Worm (Caenorhabditis elegans): ENCODE results near the gene B0281.1.

Gene B0281.1

ce11 chrII:2342004-2342479 lies 29.2 kb downstream of the B0281.1 start, which contains the start of gene F43C11.6:
TSS of gene F43C11.6 (plus strand) at chrII:2342429.
- TF ChIP-seq elt-3 (tag; optimal IDR thresholded peaks at IDR 0.05), result no peak
- no peak for TF ChIP-seq mdl-1 (tag; optimal IDR thresholded peaks at IDR 0.05)
- no peak for TF ChIP-seq nhr-237 (tag; optimal IDR thresholded peaks at IDR 0.05)
- no peak for TF ChIP-seq mbf-1 (tag; optimal IDR thresholded peaks at IDR 0.05)
- no peak for TF ChIP-seq sma-3 (GFP tag; optimal IDR thresholded peaks at IDR 0.05)
- no peak for TF ChIP-seq blmp-1 (tag; optimal IDR thresholded peaks at IDR 0.05; ENCODE audit: insufficient read depth)
- TF ChIP-seq lsy-2 (tag; optimal IDR thresholded peaks at IDR 0.05), result peak in 1 of 2 experiments; percentile 61
- no peak for TF ChIP-seq lin-11 (tag; optimal IDR thresholded peaks at IDR 0.05)
- no peak for TF ChIP-seq ztf-11 (tag; optimal IDR thresholded peaks at IDR 0.05)
- no peak for TF ChIP-seq mab-5 (tag; optimal IDR thresholded peaks at IDR 0.05)
- TF ChIP-seq sma-9 (GFP tag; optimal IDR thresholded peaks at IDR 0.05), result no peak
- no peak for TF ChIP-seq sma-9 (tag; optimal IDR thresholded peaks at IDR 0.05)
- TF ChIP-seq nhr-21 (tag; optimal IDR thresholded peaks at IDR 0.05), result no peak
- TF ChIP-seq sem-4 (tag; optimal IDR thresholded peaks at IDR 0.05), result no peak
- no peak for TF ChIP-seq alr-1 (tag; optimal IDR thresholded peaks at IDR 0.05)
- no peak for TF ChIP-seq F13H6.1 (tag; optimal IDR thresholded peaks at IDR 0.05)
- TF ChIP-seq nhr-10 (tag; optimal IDR thresholded peaks at IDR 0.05), result no peak
- TF ChIP-seq ztf-1 (GFP tag; conservative IDR thresholded peaks at IDR 0.05), result no peak
- no peak for TF ChIP-seq nhr-25 (tag; optimal IDR thresholded peaks at IDR 0.05)
- TF ChIP-seq peb-1 (tag; optimal IDR thresholded peaks at IDR 0.05), result no peak
- no peak for TF ChIP-seq lin-39 (tag; optimal IDR thresholded peaks at IDR 0.05)
- TF ChIP-seq ztf-4 (tag; optimal IDR thresholded peaks at IDR 0.05), result no peak
- no peak for TF ChIP-seq ZK546.5 (tag; optimal IDR thresholded peaks at IDR 0.05)
- TF ChIP-seq aly-2 (tag; optimal IDR thresholded peaks at IDR 0.05), result no peak
- no peak for TF ChIP-seq egl-27 (tag; optimal IDR thresholded peaks at IDR 0.05)
- no peak for TF ChIP-seq unc-39 (tag; optimal IDR thresholded peaks at IDR 0.05)
- no peak for TF ChIP-seq nhr-6 (tag; optimal IDR thresholded peaks at IDR 0.05)
- no peak for TF ChIP-seq nhr-11 (tag; optimal IDR thresholded peaks at IDR 0.05)
- TF ChIP-seq nhr-77 (tag; optimal IDR thresholded peaks at IDR 0.05), result no peak
- no peak for TF ChIP-seq unc-62 (GFP tag; optimal IDR thresholded peaks at IDR 0.05)
- peak; percentile 9 for TF ChIP-seq crh-2 (tag; optimal IDR thresholded peaks at IDR 0.05)
- TF ChIP-seq gmeb-1 (tag; optimal IDR thresholded peaks at IDR 0.05), result no peak
- no peak for TF ChIP-seq ama-1 (optimal IDR thresholded peaks at IDR 0.05)
- peak; percentile 62 for TF ChIP-seq unc-55 (GFP tag; optimal IDR thresholded peaks at IDR 0.05)
- TF ChIP-seq R02D3.7 (tag; optimal IDR thresholded peaks at IDR 0.05), result peak; percentile 69
- TF ChIP-seq C34F6.9 (tag; optimal IDR thresholded peaks at IDR 0.05), result peak; percentile 16
- no peak for TF ChIP-seq Y55F3AM.14 (GFP tag; optimal IDR thresholded peaks at IDR 0.05)
- no peak for TF ChIP-seq ceh-82 (tag; optimal IDR thresholded peaks at IDR 0.05)
- peak; percentile 42 for TF ChIP-seq lin-13 (GFP tag; optimal IDR thresholded peaks at IDR 0.05)
- no peak for TF ChIP-seq elt-1 (tag; optimal IDR thresholded peaks at IDR 0.05)
- no peak for TF ChIP-seq zag-1 (tag; optimal IDR thresholded peaks at IDR 0.05)
- TF ChIP-seq nhr-23 (tag; optimal IDR thresholded peaks at IDR 0.05), result no peak
- TF ChIP-seq ceh-16 (tag; optimal IDR thresholded peaks at IDR 0.05), result no peak
- no peak for TF ChIP-seq fos-1 (tag; optimal IDR thresholded peaks at IDR 0.05)
- no peak for TF ChIP-seq nhr-12 (tag; optimal IDR thresholded peaks at IDR 0.05)
- peak; percentile 13 for TF ChIP-seq nhr-129 (tag; optimal IDR thresholded peaks at IDR 0.05)

ce11 chrII:2346672-2347071 lies 33.8 kb downstream of the B0281.1 start, which contains the start of gene F43C11.4:
TSS of gene F43C11.4 (plus strand) at chrII:2346972.
- TF ChIP-seq alr-1 (tag; optimal IDR thresholded peaks at IDR 0.05), result no peak
- TF ChIP-seq nhr-10 (tag; optimal IDR thresholded peaks at IDR 0.05), result no peak
- TF ChIP-seq mdl-1 (tag; optimal IDR thresholded peaks at IDR 0.05), result no peak
- TF ChIP-seq elt-3 (tag; optimal IDR thresholded peaks at IDR 0.05), result no peak

Data from whole organism, L2 larva.